Worm (Caenorhabditis elegans): ENCODE measurements around the gene Y66H1A.5.

Gene Y66H1A.5

DNA sequence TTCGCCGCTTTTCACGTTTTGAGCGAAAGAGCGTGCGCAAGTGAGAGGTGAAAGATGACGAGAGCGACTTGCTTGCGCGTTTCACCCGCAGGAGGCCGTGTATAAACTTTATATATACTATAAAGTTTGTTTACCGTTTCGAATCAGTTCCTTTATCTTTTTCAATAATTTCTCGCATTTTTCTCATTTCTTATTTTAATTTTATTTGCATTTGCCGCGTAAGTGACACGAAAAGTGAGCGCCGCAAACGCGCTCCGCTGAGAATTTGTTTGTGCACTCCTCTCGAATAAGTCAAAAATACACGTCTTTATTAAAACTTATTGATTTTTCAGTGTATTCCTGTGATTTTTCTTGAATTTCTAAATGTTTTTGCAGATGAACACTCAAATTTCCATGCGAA lies 14.7 kb upstream of the Y66H1A.5 start, which contains the start of gene mrpl-55 (continued):
- peak; percentile 27 for TF ChIP-seq ZK546.5 (tag; optimal IDR thresholded peaks at IDR 0.05)
- peak; percentile 96 for TF ChIP-seq unc-55 (GFP tag; optimal IDR thresholded peaks at IDR 0.05)
- TF ChIP-seq nhr-25 (tag; optimal IDR thresholded peaks at IDR 0.05): peak; percentile 71
- TF ChIP-seq lin-39 (tag; optimal IDR thresholded peaks at IDR 0.05): no peak
- no peak for TF ChIP-seq nhr-237 (tag; optimal IDR thresholded peaks at IDR 0.05)
- peak; percentile 1 for TF ChIP-seq blmp-1 (tag; optimal IDR thresholded peaks at IDR 0.05; ENCODE audit: insufficient read depth)
- TF ChIP-seq crh-2 (tag; optimal IDR thresholded peaks at IDR 0.05): peak; percentile 95
- peak in 1 of 2 experiments; percentile 30 for TF ChIP-seq mdl-1 (tag; optimal IDR thresholded peaks at IDR 0.05)
- TF ChIP-seq nhr-23 (tag; optimal IDR thresholded peaks at IDR 0.05): no peak
- peak; percentile 73 for TF ChIP-seq F13H6.1 (tag; optimal IDR thresholded peaks at IDR 0.05)
- peak; percentile 56 for TF ChIP-seq nhr-77 (tag; optimal IDR thresholded peaks at IDR 0.05)
- TF ChIP-seq nhr-11 (tag; optimal IDR thresholded peaks at IDR 0.05): no peak
- TF ChIP-seq unc-39 (tag; optimal IDR thresholded peaks at IDR 0.05): no peak
- TF ChIP-seq ceh-16 (tag; optimal IDR thresholded peaks at IDR 0.05): peak; percentile 74
- TF ChIP-seq sem-4 (tag; optimal IDR thresholded peaks at IDR 0.05): peak; percentile 75
- no peak for TF ChIP-seq ceh-82 (tag; optimal IDR thresholded peaks at IDR 0.05)
- TF ChIP-seq lsy-2 (tag; optimal IDR thresholded peaks at IDR 0.05): peak; percentile 78 to 94

DNA sequence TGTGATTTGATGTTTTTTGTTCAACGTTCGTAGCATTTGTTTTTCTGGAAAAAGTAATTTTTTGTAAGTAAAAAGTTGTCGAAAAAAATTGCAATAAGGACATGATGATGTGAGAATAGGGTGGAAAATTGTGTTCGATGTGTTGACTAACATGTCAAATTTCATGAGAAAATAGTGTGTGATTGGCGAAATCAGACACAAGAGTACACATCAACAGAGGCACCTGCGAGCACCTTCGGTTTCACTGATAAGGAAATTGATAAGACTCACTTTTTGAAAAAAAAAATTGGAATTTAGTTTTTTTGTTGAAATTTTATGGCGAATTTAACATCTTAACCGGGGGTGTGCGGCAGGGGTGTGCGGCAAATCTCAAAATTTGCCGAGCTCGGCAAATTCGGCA lies 11.6 kb upstream of the Y66H1A.5 start, which contains the start of gene hum-8:
Gene hum-8, minus strand, starts transcription at position 46 of the 400 bp plus-strand sequence.
- TF ChIP-seq fos-1 (tag; optimal IDR thresholded peaks at IDR 0.05) (peak; percentile 91), nhr-10 (tag; optimal IDR thresholded peaks at IDR 0.05) (no peak)

DNA sequence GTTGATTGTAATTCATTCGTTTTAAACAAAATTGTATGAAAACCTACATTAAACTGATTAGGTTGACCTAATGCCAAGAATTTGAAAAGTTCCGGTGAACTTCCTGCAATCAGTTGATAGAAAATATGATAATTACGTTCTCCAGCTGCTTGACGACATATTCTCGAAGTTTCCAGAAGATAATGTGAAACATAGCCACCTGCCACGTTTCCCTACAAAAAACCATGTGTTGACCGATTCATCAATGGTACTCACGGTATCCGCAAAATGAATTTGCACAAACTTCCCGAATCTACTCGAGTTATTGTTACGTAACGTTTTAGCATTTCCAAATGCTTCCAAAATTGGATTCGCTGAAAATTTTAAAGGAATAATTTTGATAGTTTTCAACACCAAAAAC lies 9.5 kb upstream of the Y66H1A.5 start:
- TF ChIP-seq mdl-1 (tag; optimal IDR thresholded peaks at IDR 0.05): no peak
- TF ChIP-seq lin-39 (tag; optimal IDR thresholded peaks at IDR 0.05): no peak
- no peak for TF ChIP-seq elt-3 (tag; optimal IDR thresholded peaks at IDR 0.05)
- TF ChIP-seq Y55F3AM.14 (GFP tag; optimal IDR thresholded peaks at IDR 0.05): no peak
- no peak for TF ChIP-seq nhr-11 (tag; optimal IDR thresholded peaks at IDR 0.05)
- TF ChIP-seq nhr-10 (tag; optimal IDR thresholded peaks at IDR 0.05): no peak
- no peak for TF ChIP-seq ceh-82 (tag; optimal IDR thresholded peaks at IDR 0.05)
- no peak for TF ChIP-seq dmd-4 (tag; optimal IDR thresholded peaks at IDR 0.05)
- no peak for TF ChIP-seq alr-1 (tag; optimal IDR thresholded peaks at IDR 0.05)
- no peak for TF ChIP-seq nhr-23 (tag; optimal IDR thresholded peaks at IDR 0.05)
- TF ChIP-seq nhr-12 (tag; optimal IDR thresholded peaks at IDR 0.05): no peak
- no peak for TF ChIP-seq sma-9 (GFP tag; optimal IDR thresholded peaks at IDR 0.05)
- TF ChIP-seq sma-9 (tag; optimal IDR thresholded peaks at IDR 0.05): no peak
- no peak for TF ChIP-seq unc-39 (tag; optimal IDR thresholded peaks at IDR 0.05)
- no peak for TF ChIP-seq lsy-2 (tag; optimal IDR thresholded peaks at IDR 0.05)
- TF ChIP-seq ceh-16 (tag; optimal IDR thresholded peaks at IDR 0.05): no peak
- no peak for TF ChIP-seq ZK546.5 (tag; optimal IDR thresholded peaks at IDR 0.05)

DNA sequence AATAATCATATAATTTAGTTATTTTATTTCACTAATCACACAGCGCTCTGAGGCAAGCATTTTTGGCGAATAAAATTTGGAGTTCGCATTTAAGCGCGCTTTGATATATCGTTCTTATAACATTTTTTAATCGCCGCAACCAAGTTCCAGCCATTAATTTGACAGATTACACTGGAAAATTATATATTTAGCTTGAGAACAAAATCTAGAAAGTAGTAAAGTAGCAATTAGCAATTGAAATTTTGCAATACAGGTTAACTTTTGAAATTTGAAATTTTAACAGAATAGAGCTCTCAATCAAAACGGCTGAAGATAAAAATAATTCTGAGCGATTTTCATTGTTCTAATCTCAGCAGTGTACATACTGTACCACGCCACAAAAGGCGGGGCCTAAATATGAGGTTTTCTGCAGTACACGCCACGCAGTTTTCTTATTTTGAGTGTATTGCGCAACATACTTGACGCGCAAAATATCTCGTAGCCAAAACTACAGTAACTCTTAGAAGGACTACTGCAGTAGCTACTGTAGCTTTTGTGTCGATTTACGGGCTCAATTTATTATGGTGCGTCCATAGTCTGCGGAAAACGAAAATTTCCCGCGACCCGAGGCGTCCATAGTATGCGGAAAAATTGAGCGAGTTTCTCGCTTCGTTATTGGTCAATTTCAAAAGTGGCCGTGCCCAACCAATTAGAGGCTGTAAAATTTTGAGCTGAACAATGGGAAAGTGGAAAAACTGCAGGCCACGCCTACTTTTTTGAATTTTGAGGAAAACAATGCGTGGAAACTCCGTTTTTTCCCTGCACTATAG lies 1.6 kb downstream of the Y66H1A.5 start:
- TF ChIP-seq aly-2 (tag; optimal IDR thresholded peaks at IDR 0.05): no peak
- no peak for TF ChIP-seq nhr-129 (tag; optimal IDR thresholded peaks at IDR 0.05)
- no peak for TF ChIP-seq lin-11 (tag; optimal IDR thresholded peaks at IDR 0.05)
- TF ChIP-seq elt-1 (tag; optimal IDR thresholded peaks at IDR 0.05): no peak
- TF ChIP-seq mab-5 (tag; optimal IDR thresholded peaks at IDR 0.05): no peak
- TF ChIP-seq lin-13 (GFP tag; optimal IDR thresholded peaks at IDR 0.05): no peak
- no peak for TF ChIP-seq snpc-4 (tag; optimal IDR thresholded peaks at IDR 0.05)
- no peak for TF ChIP-seq nhr-11 (tag; optimal IDR thresholded peaks at IDR 0.05)
- TF ChIP-seq ztf-4 (tag; optimal IDR thresholded peaks at IDR 0.05): no peak
- TF ChIP-seq nhr-10 (tag; optimal IDR thresholded peaks at IDR 0.05): no peak

DNA sequence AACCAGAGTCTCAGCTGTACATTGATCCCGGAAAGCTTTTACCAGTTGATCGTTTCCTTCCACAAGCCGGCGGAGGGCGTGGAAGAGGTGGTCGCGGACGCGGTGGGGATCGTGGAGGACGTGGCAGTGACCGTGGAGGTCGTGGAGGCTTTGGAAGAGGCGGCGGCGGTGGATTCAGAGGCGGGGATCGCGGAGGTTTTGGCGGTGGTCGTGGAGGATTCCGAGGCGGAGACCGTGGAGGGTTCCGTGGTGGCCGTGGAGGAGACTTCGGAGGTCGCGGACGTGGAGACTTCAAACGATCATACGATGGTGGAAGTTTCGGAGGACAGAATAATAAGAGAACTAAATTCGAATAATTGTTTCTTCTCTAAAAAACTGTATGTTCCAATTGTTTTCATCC lies 2.3 kb downstream of the Y66H1A.5 start:
- no peak for TF ChIP-seq nhr-11 (tag; optimal IDR thresholded peaks at IDR 0.05)
- TF ChIP-seq nhr-10 (tag; optimal IDR thresholded peaks at IDR 0.05): no peak
- TF ChIP-seq nhr-23 (tag; optimal IDR thresholded peaks at IDR 0.05): no peak
- TF ChIP-seq ceh-82 (tag; optimal IDR thresholded peaks at IDR 0.05): no peak
- TF ChIP-seq elt-1 (tag; optimal IDR thresholded peaks at IDR 0.05): no peak
- no peak for TF ChIP-seq nhr-21 (tag; optimal IDR thresholded peaks at IDR 0.05)
- no peak for TF ChIP-seq ZK546.5 (tag; optimal IDR thresholded peaks at IDR 0.05)
- TF ChIP-seq alr-1 (tag; optimal IDR thresholded peaks at IDR 0.05): no peak
- no peak for TF ChIP-seq ztf-11 (tag; optimal IDR thresholded peaks at IDR 0.05)
- TF ChIP-seq blmp-1 (tag; optimal IDR thresholded peaks at IDR 0.05; ENCODE audit: insufficient read depth): no peak
- no peak for TF ChIP-seq nhr-12 (tag; optimal IDR thresholded peaks at IDR 0.05)
- no peak for TF ChIP-seq nhr-77 (tag; optimal IDR thresholded peaks at IDR 0.05)
- no peak for TF ChIP-seq lin-11 (tag; optimal IDR thresholded peaks at IDR 0.05)
- TF ChIP-seq fos-1 (tag; optimal IDR thresholded peaks at IDR 0.05): no peak
- TF ChIP-seq snpc-4 (tag; optimal IDR thresholded peaks at IDR 0.05): no peak
- no peak for TF ChIP-seq C34F6.9 (tag; optimal IDR thresholded peaks at IDR 0.05)
- no peak for TF ChIP-seq peb-1 (tag; optimal IDR thresholded peaks at IDR 0.05)

Measured in whole organism, L2 larva.